Worm (Caenorhabditis elegans): ENCODE data around the gene hpx-2.

DNA sequence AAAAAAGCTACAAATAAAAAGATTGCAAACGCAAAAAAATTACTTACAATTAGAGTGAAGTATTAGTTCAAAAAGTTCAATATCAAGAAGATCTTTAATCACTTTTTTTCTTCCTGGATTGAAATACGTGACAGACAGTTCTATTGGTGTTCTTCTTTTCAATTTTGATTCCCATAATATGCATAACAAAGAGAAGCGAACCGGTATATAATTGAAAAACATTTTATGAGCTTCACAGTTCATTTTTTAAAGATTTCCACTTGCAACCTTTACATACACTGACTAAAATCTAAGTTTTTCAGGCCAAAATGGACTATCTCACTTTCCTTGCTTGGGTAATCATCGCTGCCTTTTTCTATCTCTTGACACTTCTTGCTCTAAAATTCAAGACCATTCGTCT is 26.3 kb downstream of the hpx-2 start, which contains the start of gene T22G5.1:
- TF ChIP-seq hmbx-1 (tag; optimal IDR thresholded peaks at IDR 0.05) (no peak), hmg-4 (GFP tag; optimal IDR thresholded peaks at IDR 0.05) (no peak), ceh-13 (GFP tag; optimal IDR thresholded peaks at IDR 0.05) (no peak), ama-1 (optimal IDR thresholded peaks at IDR 0.05) (no peak), F13C5.2 (tag; optimal IDR thresholded peaks at IDR 0.05) (no peak)

Data from whole organism, early embryonic.